Fruit fly (Drosophila melanogaster) Kc167 (cell line): Measurements from ENCODE around the gene Mnt.

Source experiments
- Sin3A ChIP-seq: fragments of >200 bp; optimal IDR thresholded peaks from 2 replicates; lab custom pipeline; 2018; ENCODE audit warnings: missing external identifiers
- h ChIP-seq: fragments of >200 bp; optimal IDR thresholded peaks from 3 replicates; lab custom pipeline; 2018; ENCODE audit warnings: missing external identifiers
- insv ChIP-seq: fragments of >200 bp; optimal IDR thresholded peaks from 3 replicates; lab custom pipeline; 2018; ENCODE audit warnings: missing external identifiers
- psq ChIP-seq: fragments of >200 bp; optimal IDR thresholded peaks from 2 replicates; lab custom pipeline; 2017; ENCODE audit warnings: missing external identifiers
- ttk ChIP-seq: sonication (Bioruptor generic); optimal IDR thresholded peaks from 2 replicates; lab custom pipeline; 2017; ENCODE audit warnings: missing external identifiers

dm6 chrX:3718592-3719267 lies 47.1 kb downstream of the Mnt start:
- TF ChIP-seq h (lab: Kevin White, UChicago) (no peak), Sin3A (lab: Kevin White, UChicago) (no peak), psq (no peak), ttk (no peak), insv (no peak)
